Worm (Caenorhabditis elegans) whole organism, L4 larva: ENCODE results near the gene C51E3.6.

Experiments
- F37D6.2 ChIP-seq: sonication (generic microtip); optimal IDR thresholded peaks from 2 replicates; lab custom pipeline; 2016; ENCODE audit warnings: mild to moderate bottlenecking, missing genetic modification characterization, missing compliant biosample characterization
- F44E2.7 ChIP-seq: fragments of 200-800 bp; sonication (Bioruptor generic); IDR thresholded peaks from 2 replicates; pipeline ENCODE4 v2.1.2; 2022; ENCODE audit warnings: missing genetic modification characterization, missing compliant biosample characterization
- R02D3.7 ChIP-seq: fragments of 150-350 bp; sonication (generic microtip); optimal IDR thresholded peaks from 3 replicates; lab custom pipeline; 2014; ENCODE audit warnings: missing biosample characterization, missing genetic modification characterization
- T20F7.1 ChIP-seq: fragments of 200-800 bp; sonication (Bioruptor generic); optimal IDR thresholded peaks from 2 replicates; lab custom pipeline; 2018; ENCODE audit warnings: mild to moderate bottlenecking, missing genetic modification characterization, missing compliant biosample characterization
- Y48G9A.11 ChIP-seq: fragments of 200-800 bp; sonication (Bioruptor generic); IDR thresholded peaks from 2 replicates; pipeline ENCODE4 v1.3.6; 2022; ENCODE audit warnings: missing genetic modification reagents, missing genetic modification characterization, missing compliant biosample characterization
- ama-1 ChIP-seq: fragments of 150-350 bp; optimal IDR thresholded peaks from 2 replicates; lab custom pipeline; 2014; ENCODE audit warnings: inconsistent platforms, mixed read lengths
- arid-1 ChIP-seq: fragments of 200-800 bp; sonication (Bioruptor generic); conservative IDR thresholded peaks from 2 replicates; pipeline ENCODE4 v1.3.6; 2022; ENCODE audit warnings: missing genetic modification reagents, missing genetic modification characterization, missing compliant biosample characterization
- attf-4 ChIP-seq: sonication (generic microtip); optimal IDR thresholded peaks from 3 replicates; lab custom pipeline; 2017; ENCODE audit warnings: missing biosample characterization, missing genetic modification characterization
- ceh-82 ChIP-seq: sonication (generic microtip); optimal IDR thresholded peaks from 2 replicates; lab custom pipeline; 2017; ENCODE audit warnings: missing biosample characterization, missing genetic modification characterization
- ces-1 ChIP-seq: fragments of 150-350 bp; sonication (generic microtip); optimal IDR thresholded peaks from 4 replicates; lab custom pipeline; 2014; ENCODE audit warnings: missing biosample characterization, missing genetic modification reagents, missing genetic modification characterization
- daf-16 ChIP-seq, 3 experiments: sonication (generic microtip); optimal IDR thresholded peaks; 2 replicates each; lab custom pipeline; 2016 to 2017; ENCODE audit warnings: missing genetic modification characterization in 3 of 3, missing genetic modification reagents in 3 of 3, mild to moderate bottlenecking in 2 of 3, missing compliant biosample characterization in 2 of 3, missing biosample characterization in 1 of 3, moderate library complexity in 1 of 3
- dmd-6 ChIP-seq: fragments of 200-800 bp; sonication (Bioruptor generic); IDR thresholded peaks from 2 replicates; pipeline ENCODE4 v1.3.6; 2022; ENCODE audit warnings: missing genetic modification reagents, missing genetic modification characterization, missing compliant biosample characterization
- dmd-8 ChIP-seq: fragments of 200-800 bp; sonication (Bioruptor generic); IDR thresholded peaks from 2 replicates; pipeline ENCODE4 v1.3.6; 2022; ENCODE audit warnings: missing genetic modification characterization, missing compliant biosample characterization
- dpl-1 ChIP-seq: fragments of 150-350 bp; optimal IDR thresholded peaks from 2 replicates; lab custom pipeline; 2014; ENCODE audit warnings: missing biosample characterization, missing genetic modification reagents, missing genetic modification characterization
- duxl-1 ChIP-seq: sonication (generic microtip); optimal IDR thresholded peaks from 2 replicates; lab custom pipeline; 2016; ENCODE audit warnings: mild to moderate bottlenecking, missing genetic modification characterization, moderate library complexity, missing compliant biosample characterization; ENCODE audit not compliant: poor library complexity
- egl-43 ChIP-seq: fragments of 200-800 bp; sonication (Bioruptor generic); IDR thresholded peaks from 2 replicates; pipeline ENCODE4 v1.3.6; 2022; ENCODE audit warnings: missing genetic modification reagents, missing genetic modification characterization, missing compliant biosample characterization
- fkh-10 ChIP-seq: fragments of 150-350 bp; optimal IDR thresholded peaks from 2 replicates; lab custom pipeline; 2014; ENCODE audit warnings: missing biosample characterization, missing genetic modification reagents, missing genetic modification characterization
- fos-1 ChIP-seq: fragments of 150-350 bp; optimal IDR thresholded peaks from 2 replicates; lab custom pipeline; 2014; ENCODE audit warnings: missing biosample characterization, missing genetic modification characterization
- hif-1 ChIP-seq, 2 experiments: sonication (generic microtip); optimal IDR thresholded peaks; 2 replicates each; lab custom pipeline; 2016 to 2017; ENCODE audit warnings: missing compliant biosample characterization in 2 of 2, missing genetic modification characterization in 2 of 2, missing genetic modification reagents in 2 of 2, missing genotype in 2 of 2, mild to moderate bottlenecking in 1 of 2
- jun-1 ChIP-seq: fragments of 150-350 bp; optimal IDR thresholded peaks from 2 replicates; lab custom pipeline; 2014; ENCODE audit warnings: missing biosample characterization, missing genetic modification reagents, missing genetic modification characterization
- lim-7 ChIP-seq: fragments of 200-800 bp; sonication (Bioruptor generic); IDR thresholded peaks from 2 replicates; pipeline ENCODE4 v1.3.6; 2022; ENCODE audit warnings: missing genetic modification characterization, missing compliant biosample characterization
- lin-1 ChIP-seq: fragments of 200-800 bp; sonication (Bioruptor generic); IDR thresholded peaks from 2 replicates; pipeline ENCODE4 v1.3.6; 2022; ENCODE audit warnings: missing genetic modification reagents, missing genetic modification characterization, missing compliant biosample characterization
- lin-13 ChIP-seq: fragments of 150-350 bp; optimal IDR thresholded peaks from 2 replicates; lab custom pipeline; 2014; ENCODE audit warnings: missing biosample characterization, missing genetic modification reagents, missing genetic modification characterization
- lin-29 ChIP-seq: fragments of 200-800 bp; sonication (Bioruptor generic); IDR thresholded peaks from 2 replicates; pipeline ENCODE4 v1.3.6; 2022; ENCODE audit warnings: missing genetic modification reagents, missing genetic modification characterization, missing compliant biosample characterization
- lin-38 ChIP-seq: fragments of 200-800 bp; sonication (Bioruptor generic); IDR thresholded peaks from 2 replicates; pipeline ENCODE4 v1.3.6; 2022; ENCODE audit warnings: missing genetic modification reagents, missing genetic modification characterization, missing compliant biosample characterization
- lsy-2 ChIP-seq, 2 experiments: fragments of 150-350 bp in 1 of 2; sonication (generic microtip) in 1 of 2; optimal IDR thresholded peaks; 2 replicates each; lab custom pipeline; 2014 to 2017; ENCODE audit warnings: missing biosample characterization in 2 of 2, missing genetic modification characterization in 2 of 2
- madf-9 ChIP-seq: fragments of 200-800 bp; sonication (Bioruptor generic); conservative IDR thresholded peaks from 2 replicates; pipeline ENCODE4 v1.3.6; 2022; ENCODE audit warnings: missing genetic modification reagents, missing genetic modification characterization, missing compliant biosample characterization
- mep-1 ChIP-seq: fragments of 150-350 bp; sonication (generic microtip); optimal IDR thresholded peaks from 3 replicates; lab custom pipeline; 2014; ENCODE audit warnings: missing biosample characterization, missing genetic modification characterization
- nhr-10 ChIP-seq: fragments of 150-350 bp; optimal IDR thresholded peaks from 2 replicates; lab custom pipeline; 2014; ENCODE audit warnings: missing biosample characterization, missing genetic modification characterization
- nhr-11 ChIP-seq: fragments of 150-350 bp; optimal IDR thresholded peaks from 2 replicates; lab custom pipeline; 2014; ENCODE audit warnings: missing biosample characterization, missing genetic modification characterization
- nhr-111 ChIP-seq: fragments of 200-800 bp; sonication (Bioruptor generic); optimal IDR thresholded peaks from 2 replicates; lab custom pipeline; 2018; ENCODE audit warnings: mild to moderate bottlenecking, missing genetic modification characterization, missing compliant biosample characterization
- nhr-25 ChIP-seq: sonication (generic microtip); optimal IDR thresholded peaks from 2 replicates; lab custom pipeline; 2017; ENCODE audit warnings: missing genetic modification characterization, mild to moderate bottlenecking, missing compliant biosample characterization, antibody characterized with exemption, moderate library complexity, borderline replicate concordance; ENCODE audit not compliant: insufficient read depth
- nhr-28 ChIP-seq: fragments of 150-350 bp; optimal IDR thresholded peaks from 2 replicates; lab custom pipeline; 2014; ENCODE audit warnings: missing biosample characterization, missing genetic modification characterization
- nhr-41 ChIP-seq: fragments of 200-800 bp; sonication (Bioruptor generic); IDR thresholded peaks from 2 replicates; pipeline ENCODE4 v1.3.6; 2022; ENCODE audit warnings: missing genetic modification reagents, missing genetic modification characterization, missing compliant biosample characterization
- nhr-48 ChIP-seq: sonication (generic microtip); optimal IDR thresholded peaks from 2 replicates; lab custom pipeline; 2016; ENCODE audit warnings: mild to moderate bottlenecking, missing genetic modification characterization, missing compliant biosample characterization
- nhr-6 ChIP-seq: fragments of 150-350 bp; optimal IDR thresholded peaks from 2 replicates; lab custom pipeline; 2014; ENCODE audit warnings: missing biosample characterization, missing genetic modification characterization
- nhr-77 ChIP-seq: fragments of 150-350 bp; optimal IDR thresholded peaks from 2 replicates; lab custom pipeline; 2014; ENCODE audit warnings: missing biosample characterization, missing genetic modification characterization
- pha-4 ChIP-seq, 2 experiments: fragments of 150-350 bp in 1 of 2; fragments of 200-800 bp in 1 of 2; sonication (Bioruptor generic) in 1 of 2; IDR thresholded peaks in 1 of 2; optimal IDR thresholded peaks in 1 of 2; 2 replicates each; pipeline versions ENCODE4 v1.3.6 to Lab custom; 2014 to 2022; ENCODE audit warnings: missing genetic modification characterization in 2 of 2, missing genetic modification reagents in 2 of 2, missing biosample characterization in 1 of 2, missing compliant biosample characterization in 1 of 2
- php-3 ChIP-seq: fragments of 200-800 bp; sonication (Bioruptor generic); IDR thresholded peaks from 2 replicates; pipeline ENCODE4 v1.3.6; 2022; ENCODE audit warnings: missing genetic modification reagents, missing genetic modification characterization, missing compliant biosample characterization
- pqm-1 ChIP-seq: sonication (generic microtip); optimal IDR thresholded peaks from 2 replicates; lab custom pipeline; 2017; ENCODE audit warnings: missing biosample characterization, missing genetic modification characterization
- rbr-2 ChIP-seq: sonication (generic microtip); optimal IDR thresholded peaks from 2 replicates; lab custom pipeline; 2016; ENCODE audit warnings: missing genotype, missing genetic modification characterization, missing compliant biosample characterization
- sdz-12 ChIP-seq: fragments of 200-800 bp; sonication (Bioruptor generic); optimal IDR thresholded peaks from 2 replicates; lab custom pipeline; 2018; ENCODE audit warnings: mild to moderate bottlenecking, missing genetic modification characterization, missing compliant biosample characterization
- snpc-1.2 ChIP-seq: fragments of 200-800 bp; sonication (Bioruptor generic); IDR thresholded peaks from 2 replicates; pipeline ENCODE4 v1.3.6; 2022; ENCODE audit warnings: missing genetic modification reagents, missing genetic modification characterization, missing compliant biosample characterization
- snpc-4 ChIP-seq: fragments of 150-350 bp; optimal IDR thresholded peaks from 2 replicates; lab custom pipeline; 2014; ENCODE audit warnings: missing biosample characterization, missing genetic modification characterization
- spr-1 ChIP-seq: sonication (generic microtip); optimal IDR thresholded peaks from 2 replicates; lab custom pipeline; 2016; ENCODE audit warnings: mild to moderate bottlenecking, missing genetic modification characterization, missing compliant biosample characterization
- tag-97 ChIP-seq: fragments of 200-800 bp; sonication (Bioruptor generic); IDR thresholded peaks from 2 replicates; pipeline ENCODE4 v1.3.6; 2022; ENCODE audit warnings: missing genetic modification characterization, missing compliant biosample characterization
- tra-1 ChIP-seq: fragments of 200-800 bp; sonication (Bioruptor generic); IDR thresholded peaks from 2 replicates; pipeline ENCODE4 v1.3.6; 2022; ENCODE audit warnings: missing genetic modification reagents, missing genetic modification characterization, missing compliant biosample characterization
- unc-62 ChIP-seq, 3 experiments: fragments of 150-350 bp in 1 of 3; sonication (generic microtip); optimal IDR thresholded peaks in 2 of 3; peaks in 1 of 3; 1 replicate in 1 of 3; 2 replicates in 2 of 3; lab custom pipeline; 2014 to 2017; ENCODE audit warnings: missing biosample characterization in 3 of 3, missing genetic modification characterization in 3 of 3, missing genetic modification reagents in 3 of 3, missing genotype in 1 of 3
- vab-7 ChIP-seq: fragments of 200-800 bp; sonication (Bioruptor generic); IDR thresholded peaks from 2 replicates; pipeline ENCODE4 v1.3.6; 2022; ENCODE audit warnings: missing genetic modification reagents, missing genetic modification characterization, missing compliant biosample characterization
- zag-1 ChIP-seq: fragments of 150-350 bp; optimal IDR thresholded peaks from 2 replicates; lab custom pipeline; 2014; ENCODE audit warnings: missing biosample characterization, missing genetic modification characterization

The C51E3.6 gene

DNA sequence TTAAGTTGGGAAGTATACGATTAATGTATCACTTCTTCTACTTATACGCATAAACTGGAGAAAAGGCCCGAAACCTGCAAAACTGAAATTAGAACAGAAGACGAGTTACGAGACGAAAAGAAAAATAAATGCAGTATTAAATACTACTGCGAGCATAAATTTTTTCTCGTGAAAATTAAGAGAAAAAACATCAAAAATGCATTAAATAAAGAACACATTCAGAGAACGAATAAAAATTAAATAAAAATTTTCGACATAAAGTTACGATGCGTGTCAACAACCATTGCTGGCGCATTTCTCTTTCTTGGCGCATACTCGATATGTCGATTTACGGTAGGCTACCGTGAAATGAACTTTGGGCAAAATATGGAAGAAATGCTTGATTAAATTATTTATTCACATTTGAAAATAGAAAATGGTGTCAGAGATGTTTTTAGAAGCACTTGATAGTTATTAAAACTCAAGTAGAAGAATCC lies 38.6 kb upstream of the C51E3.6 start, which contains the start of the genes ZK856.19 and ZK856.11:
ZK856.19 (minus strand) TSS at position 51 of the 476 bp plus-strand sequence.
ZK856.11 (minus strand) TSS at position 76 of the 476 bp plus-strand sequence.
- TF ChIP-seq dmd-6 (GFP tag; lab: Robert Waterston, UW) (peak; percentile 42; the same call in 1 of the 2 replicates), F44E2.7 (GFP tag; lab: Robert Waterston, UW) (no peak), pqm-1 (no peak), sdz-12 (GFP tag; lab: Kevin White, UChicago) (no peak), spr-1 (tag; lab: Kevin White, UChicago) (no peak), duxl-1 (peak; percentile 74), lsy-2 (tag; optimal IDR thresholded peaks at IDR 0.05; lab: Kevin White, UChicago) (peak in 1 of 2 experiments; percentile 85), R02D3.7 (tag; lab: Kevin White, UChicago) (peak; percentile 13), nhr-111 (no peak), Y48G9A.11 (GFP tag; lab: Robert Waterston, UW) (no peak), lin-1 (no peak), daf-16 (GFP tag; optimal IDR thresholded peaks at IDR 0.05; lab: Kevin White, UChicago) (no peak), daf-16 (tag; optimal IDR thresholded peaks at IDR 0.05; lab: Kevin White, UChicago) (peak; percentile 26), T20F7.1 (GFP tag; lab: Kevin White, UChicago) (peak; percentile 42), nhr-77 (tag; lab: Kevin White, UChicago) (peak; percentile 10), unc-62 (GFP tag; optimal IDR thresholded peaks at IDR 0.05 in 1 of 2; lab: Kevin White, UChicago) (no peak), unc-62 (tag; optimal IDR thresholded peaks at IDR 0.05; lab: Kevin White, UChicago) (no peak), lin-29 (no peak), ces-1 (no peak), fkh-10 (GFP tag; lab: Kevin White, UChicago) (no peak), nhr-11 (tag; lab: Kevin White, UChicago) (peak; percentile 11), rbr-2 (tag; lab: Kevin White, UChicago) (peak; percentile 62), F37D6.2 (tag; lab: Kevin White, UChicago) (no peak), egl-43 (no peak), hif-1 (tag; optimal IDR thresholded peaks at IDR 0.05; lab: Kevin White, UChicago) (no peak), mep-1 (peak; percentile 57), nhr-10 (tag; lab: Kevin White, UChicago) (no peak), attf-4 (no peak), ama-1 (lab: Kevin White, UChicago) (peak; percentile 37), jun-1 (tag; lab: Kevin White, UChicago) (no peak), lim-7 (GFP tag; lab: Robert Waterston, UW) (no peak), nhr-48 (tag; lab: Kevin White, UChicago) (peak; percentile 40), vab-7 (GFP tag; lab: Robert Waterston, UW) (no peak), zag-1 (tag; lab: Kevin White, UChicago) (no peak), nhr-6 (tag; lab: Kevin White, UChicago) (peak; percentile 59), nhr-41 (GFP tag; lab: Robert Waterston, UW) (no peak), fos-1 (tag; lab: Kevin White, UChicago) (no peak), arid-1 (GFP tag; lab: Robert Waterston, UW) (0 out of 2 replicates have a peak, but pooled peaks have one; percentile 31), tra-1 (no peak), nhr-25 (no peak), lin-38 (GFP tag; lab: Robert Waterston, UW) (peak; percentile 70), snpc-1.2 (no peak), nhr-28 (tag; lab: Kevin White, UChicago) (peak; percentile 47), pha-4 (GFP tag; IDR thresholded peaks at IDR 0.05; lab: Robert Waterston, UW) (no peak), pha-4 (tag; optimal IDR thresholded peaks at IDR 0.05; lab: Kevin White, UChicago) (no peak), dpl-1 (peak; percentile 57), madf-9 (GFP tag; lab: Robert Waterston, UW) (no peak), dmd-8 (GFP tag; lab: Robert Waterston, UW) (no peak), php-3 (GFP tag; lab: Robert Waterston, UW) (no peak), lin-13 (GFP tag; lab: Kevin White, UChicago) (no peak), snpc-4 (no peak), ceh-82 (tag; lab: Kevin White, UChicago) (no peak), tag-97 (GFP tag; lab: Robert Waterston, UW) (no peak)
